Fruit fly (Drosophila melanogaster) whole organism, embryonic: ENCODE measurements around the gene CG16964.

ENCODE experiments used
- Asciz ChIP-seq: fragments of 200-800 bp; sonication (Bioruptor generic); optimal IDR thresholded peaks from 2 replicates; lab custom pipeline; 2017; ENCODE audit warnings: missing biosample characterization, mild to moderate bottlenecking, missing genetic modification characterization, missing genetic modification reagents
- BEAF-32 ChIP-seq: fragments of 200-800 bp; sonication (Bioruptor generic); optimal IDR thresholded peaks from 3 replicates; lab custom pipeline; 2017; ENCODE audit warnings: missing biosample characterization, missing genetic modification characterization, mild to moderate bottlenecking, moderate library complexity, missing genetic modification reagents
- CG10274 ChIP-seq: fragments of 200-800 bp; sonication (Bioruptor generic); optimal IDR thresholded peaks from 3 replicates; lab custom pipeline; 2017; ENCODE audit warnings: missing biosample characterization, mild to moderate bottlenecking, missing genetic modification characterization
- CG10543 ChIP-seq: fragments of 200-800 bp; sonication (Bioruptor generic); optimal IDR thresholded peaks from 3 replicates; lab custom pipeline; 2017; ENCODE audit warnings: missing biosample characterization, mild to moderate bottlenecking, missing genetic modification characterization, moderate library complexity
- CG10979 ChIP-seq: fragments of 200-800 bp; sonication (Bioruptor generic); optimal IDR thresholded peaks from 2 replicates; lab custom pipeline; 2018; ENCODE audit warnings: missing biosample characterization, mild to moderate bottlenecking, missing genetic modification characterization, moderate library complexity
- CG11093 ChIP-seq: fragments of 200-800 bp; sonication (Bioruptor generic); IDR thresholded peaks from 3 replicates; pipeline ENCODE4 v1.3.6; 2022; ENCODE audit warnings: missing biosample characterization, missing genetic modification characterization
- CG12104 ChIP-seq: fragments of 200-800 bp; sonication (Bioruptor generic); optimal IDR thresholded peaks from 3 replicates; lab custom pipeline; 2016; ENCODE audit warnings: missing biosample characterization, missing genetic modification characterization
- CG12299 ChIP-seq: fragments of 200-800 bp; sonication (Bioruptor generic); optimal IDR thresholded peaks from 2 replicates; lab custom pipeline; 2018; ENCODE audit warnings: missing biosample characterization, mild to moderate bottlenecking, missing genetic modification characterization
- CG1233 ChIP-seq: fragments of 200-800 bp; sonication (Bioruptor generic); optimal IDR thresholded peaks from 4 replicates; lab custom pipeline; 2018; ENCODE audit warnings: missing biosample characterization, mild to moderate bottlenecking, missing genetic modification characterization
- CG12744 ChIP-seq: fragments of 200-800 bp; sonication (Bioruptor generic); optimal IDR thresholded peaks from 2 replicates; lab custom pipeline; 2016; ENCODE audit warnings: missing biosample characterization, missing genetic modification characterization
- CG1832 ChIP-seq: fragments of 200-800 bp; sonication (Bioruptor generic); optimal IDR thresholded peaks from 2 replicates; lab custom pipeline; 2017; ENCODE audit warnings: missing biosample characterization, mild to moderate bottlenecking, missing genetic modification characterization, inconsistent platforms
- CG2199 ChIP-seq: fragments of 200-800 bp; sonication (Bioruptor generic); IDR thresholded peaks from 3 replicates; pipeline ENCODE4 v1.3.6; 2022; ENCODE audit warnings: missing biosample characterization, missing genetic modification characterization
- CG30403 ChIP-seq: fragments of 200-800 bp; sonication (Bioruptor generic); optimal IDR thresholded peaks from 3 replicates; lab custom pipeline; 2016; ENCODE audit warnings: missing biosample characterization, missing genetic modification characterization
- CG42726 ChIP-seq: fragments of 200-800 bp; sonication (Bioruptor generic); IDR thresholded peaks from 2 replicates; pipeline ENCODE4 v1.3.6; 2022; ENCODE audit warnings: missing biosample characterization, missing genetic modification characterization; ENCODE audit not compliant: partially characterized antibody
- CG7271 ChIP-seq: fragments of 200-800 bp; sonication (Bioruptor generic); optimal IDR thresholded peaks from 2 replicates; lab custom pipeline; 2018; ENCODE audit warnings: missing biosample characterization, mild to moderate bottlenecking, missing genetic modification characterization, moderate library complexity
- CG8359 ChIP-seq: fragments of 200-800 bp; sonication (Bioruptor generic); optimal IDR thresholded peaks from 2 replicates; lab custom pipeline; 2017; ENCODE audit warnings: missing biosample characterization, mild to moderate bottlenecking, missing genetic modification characterization, borderline replicate concordance
- CG8924 ChIP-seq: fragments of 200-800 bp; optimal IDR thresholded peaks from 3 replicates; lab custom pipeline; 2019; ENCODE audit warnings: missing biosample characterization, mild to moderate bottlenecking, missing genetic modification characterization, moderate library complexity
- CG9797 ChIP-seq: fragments of 200-800 bp; sonication (Bioruptor generic); optimal IDR thresholded peaks from 3 replicates; lab custom pipeline; 2018; ENCODE audit warnings: missing biosample characterization, mild to moderate bottlenecking, missing genetic modification characterization
- D ChIP-seq, 2 experiments: fragments of 200-800 bp in 1 of 2; fragments of >200 bp in 1 of 2; sonication (Bioruptor generic) in 1 of 2; optimal IDR thresholded peaks; 2 replicates in 1 of 2; 3 replicates in 1 of 2; lab custom pipeline; 2017; ENCODE audit warnings: mild to moderate bottlenecking in 1 of 2, missing biosample characterization in 1 of 2, missing genetic modification characterization in 1 of 2, missing genetic modification reagents in 1 of 2
- Dbx ChIP-seq: fragments of 200-800 bp; sonication (Bioruptor generic); IDR thresholded peaks from 3 replicates; pipeline ENCODE4 v1.3.6; 2022; ENCODE audit warnings: missing biosample characterization, missing genetic modification characterization
- Deaf1 ChIP-seq: fragments of 200-800 bp; optimal IDR thresholded peaks from 3 replicates; lab custom pipeline; 2019; ENCODE audit warnings: missing biosample characterization, mild to moderate bottlenecking, missing genetic modification characterization, moderate library complexity
- Dip2 ChIP-seq: fragments of 200-800 bp; sonication (Bioruptor generic); IDR thresholded peaks from 2 replicates; pipeline ENCODE4 v1.3.6; 2022; ENCODE audit warnings: missing biosample characterization, missing genetic modification characterization
- Elba2 ChIP-seq: fragments of 200-800 bp; sonication (Bioruptor generic); optimal IDR thresholded peaks from 3 replicates; lab custom pipeline; 2016; ENCODE audit warnings: missing biosample characterization, missing genetic modification characterization
- Fer1 ChIP-seq: fragments of 200-800 bp; sonication (Bioruptor generic); optimal IDR thresholded peaks from 2 replicates; lab custom pipeline; 2017; ENCODE audit warnings: missing biosample characterization, mild to moderate bottlenecking, missing genetic modification characterization
- HLH4C ChIP-seq: fragments of 200-800 bp; sonication (Bioruptor generic); IDR thresholded peaks from 3 replicates; pipeline ENCODE4 v1.3.6; 2022; ENCODE audit warnings: missing biosample characterization, missing genetic modification characterization; ENCODE audit not compliant: partially characterized antibody
- Hr39 ChIP-seq: fragments of >200 bp; optimal IDR thresholded peaks from 2 replicates; lab custom pipeline; 2017
- Lhr ChIP-seq: fragments of 200-800 bp; sonication (Bioruptor generic); optimal IDR thresholded peaks from 3 replicates; lab custom pipeline; 2017; ENCODE audit warnings: mild to moderate bottlenecking, missing biosample characterization, missing genetic modification reagents, missing genetic modification characterization
- Mrtf ChIP-seq: fragments of 200-800 bp; sonication (Bioruptor generic); IDR thresholded peaks from 3 replicates; pipeline ENCODE4 v1.3.6; 2022; ENCODE audit warnings: missing biosample characterization, missing genetic modification characterization
- NC2β ChIP-seq: fragments of 200-800 bp; sonication (Bioruptor generic); optimal IDR thresholded peaks from 2 replicates; lab custom pipeline; 2016; ENCODE audit warnings: missing biosample characterization, missing genetic modification characterization
- Oli ChIP-seq: fragments of 200-800 bp; sonication (Bioruptor generic); optimal IDR thresholded peaks from 2 replicates; lab custom pipeline; 2018; ENCODE audit warnings: missing biosample characterization, mild to moderate bottlenecking, missing genetic modification characterization, moderate library complexity
- Sin3A ChIP-seq: fragments of >200 bp; optimal IDR thresholded peaks from 2 replicates; lab custom pipeline; 2018
- Sox100B ChIP-seq: fragments of 200-800 bp; sonication (Bioruptor generic); optimal IDR thresholded peaks from 3 replicates; lab custom pipeline; 2018; ENCODE audit warnings: missing biosample characterization, mild to moderate bottlenecking, missing genetic modification characterization
- Sry-β ChIP-seq: fragments of 200-800 bp; sonication (Bioruptor generic); optimal IDR thresholded peaks from 2 replicates; lab custom pipeline; 2018; ENCODE audit warnings: missing biosample characterization, mild to moderate bottlenecking, missing genetic modification characterization, moderate library complexity
- ab ChIP-seq: fragments of 200-800 bp; sonication (Bioruptor generic); optimal IDR thresholded peaks from 2 replicates; lab custom pipeline; 2016; ENCODE audit warnings: missing biosample characterization, missing genetic modification characterization
- danr ChIP-seq: fragments of 200-800 bp; sonication (Bioruptor generic); IDR thresholded peaks from 2 replicates; pipeline ENCODE4 v1.3.6; 2022; ENCODE audit warnings: missing biosample characterization, missing genetic modification characterization
- hkb ChIP-seq, 2 experiments: fragments of 200-800 bp in 1 of 2; fragments of >200 bp in 1 of 2; sonication (Bioruptor generic) in 1 of 2; IDR thresholded peaks in 1 of 2; optimal IDR thresholded peaks in 1 of 2; 2 replicates each; pipeline versions ENCODE4 v1.3.6 to Lab custom; 2017 to 2022; ENCODE audit warnings: missing biosample characterization in 1 of 2, missing genetic modification characterization in 1 of 2
- insv ChIP-seq, 2 experiments: fragments of 200-800 bp; sonication (Bioruptor generic); optimal IDR thresholded peaks; 3 replicates each; lab custom pipeline; 2016 to 2018; ENCODE audit warnings: missing biosample characterization in 2 of 2, missing genetic modification characterization in 2 of 2
- jing ChIP-seq: fragments of 200-800 bp; sonication (Bioruptor generic); optimal IDR thresholded peaks from 2 replicates; lab custom pipeline; 2018; ENCODE audit warnings: missing biosample characterization, mild to moderate bottlenecking, missing genetic modification characterization
- kah ChIP-seq: fragments of 200-800 bp; sonication (Bioruptor generic); optimal IDR thresholded peaks from 2 replicates; lab custom pipeline; 2018; ENCODE audit warnings: missing biosample characterization, mild to moderate bottlenecking, missing genetic modification characterization
- klu ChIP-seq: fragments of 200-800 bp; sonication (Bioruptor generic); IDR thresholded peaks from 2 replicates; pipeline ENCODE4 v1.3.6; 2022; ENCODE audit warnings: missing biosample characterization, missing genetic modification characterization
- maf-S ChIP-seq: fragments of 200-800 bp; sonication (Bioruptor generic); optimal IDR thresholded peaks from 2 replicates; lab custom pipeline; 2016; ENCODE audit warnings: missing biosample characterization, missing genetic modification characterization
- org-1 ChIP-seq: fragments of 200-800 bp; sonication (Bioruptor generic); optimal IDR thresholded peaks from 2 replicates; lab custom pipeline; 2017; ENCODE audit warnings: missing biosample characterization, missing genetic modification characterization
- otp ChIP-seq: fragments of 200-800 bp; sonication (Bioruptor generic); IDR thresholded peaks from 3 replicates; pipeline ENCODE4, ENCODE4 v1.3.6; 2022; ENCODE audit warnings: missing biosample characterization, missing genetic modification characterization
- pfk ChIP-seq: fragments of 200-800 bp; sonication (Bioruptor generic); optimal IDR thresholded peaks from 2 replicates; lab custom pipeline; 2018; ENCODE audit warnings: missing biosample characterization, mild to moderate bottlenecking, missing genetic modification characterization, moderate library complexity
- pita ChIP-seq: fragments of 200-800 bp; sonication (Bioruptor generic); optimal IDR thresholded peaks from 2 replicates; lab custom pipeline; 2017; ENCODE audit warnings: missing biosample characterization, mild to moderate bottlenecking, missing genetic modification characterization
- salm ChIP-seq: fragments of 200-800 bp; sonication (Bioruptor generic); optimal IDR thresholded peaks from 2 replicates; lab custom pipeline; 2018; ENCODE audit warnings: missing biosample characterization, mild to moderate bottlenecking, missing genetic modification characterization
- slp2 ChIP-seq: fragments of 200-800 bp; sonication (Bioruptor generic); optimal IDR thresholded peaks from 2 replicates; lab custom pipeline; 2016; ENCODE audit warnings: missing biosample characterization, missing genetic modification characterization
- sqz ChIP-seq: fragments of 200-800 bp; sonication (Bioruptor generic); optimal IDR thresholded peaks from 3 replicates; lab custom pipeline; 2018; ENCODE audit warnings: missing biosample characterization, mild to moderate bottlenecking, missing genetic modification characterization
- tgo ChIP-seq: fragments of 200-800 bp; sonication (Bioruptor generic); IDR thresholded peaks from 3 replicates; pipeline ENCODE4 v1.3.6; 2022; ENCODE audit warnings: missing biosample characterization, missing genetic modification characterization
- tup ChIP-seq: fragments of 200-800 bp; sonication (Bioruptor generic); optimal IDR thresholded peaks from 2 replicates; lab custom pipeline; 2016; ENCODE audit warnings: missing biosample characterization, mild to moderate bottlenecking, missing genetic modification characterization, moderate library complexity

The CG16964 gene

dm6 chr2L:11987945-11988344, 40.2 kb downstream of the CG16964 start, which contains the start of the genes CG6686 and CG34163 (continued):
- TF ChIP-seq CG11093 (GFP tag; lab: Robert Waterston, UW) (no peak), ab (GFP tag; lab: Kevin White, UChicago) (no peak), Hr39 (lab: Kevin White, UChicago) (no peak), CG10274 (GFP tag; lab: Kevin White, UChicago) (no peak), salm (tag; lab: Kevin White, UChicago) (no peak), org-1 (GFP tag; lab: Kevin White, UChicago) (no peak), danr (GFP tag; lab: Robert Waterston, UW) (no peak), pfk (no peak), hkb (optimal IDR thresholded peaks at IDR 0.05; lab: Kevin White, UChicago) (no peak), hkb (GFP tag; IDR thresholded peaks at IDR 0.05; lab: Robert Waterston, UW) (no peak), Dbx (GFP tag; lab: Robert Waterston, UW) (no peak), Asciz (GFP tag; lab: Kevin White, UChicago) (no peak), CG1233 (GFP tag; lab: Kevin White, UChicago) (no peak), CG42726 (GFP tag; lab: Robert Waterston, UW) (no peak), otp (GFP tag; lab: Robert Waterston, UW) (no peak), CG10979 (tag; lab: Kevin White, UChicago) (peak; percentile 34), klu (GFP tag; lab: Robert Waterston, UW) (no peak), Sin3A (lab: Kevin White, UChicago) (peak; percentile 59), maf-S (peak; percentile 30), Elba2 (GFP tag; lab: Kevin White, UChicago) (no peak), CG1832 (no peak), Lhr (peak; percentile 64), tup (GFP tag; lab: Kevin White, UChicago) (no peak), Fer1 (GFP tag; lab: Kevin White, UChicago) (no peak), Dip2 (no peak), Sry-β (peak; percentile 77), CG12299 (tag; lab: Kevin White, UChicago) (peak; percentile 47), pita (GFP tag; lab: Kevin White, UChicago) (no peak), CG12104 (GFP tag; lab: Kevin White, UChicago) (no peak), CG12744 (no peak), slp2 (GFP tag; lab: Kevin White, UChicago) (peak; percentile 22), BEAF-32 (GFP tag; lab: Kevin White, UChicago) (peak; percentile 41), Oli (tag; lab: Kevin White, UChicago) (no peak), HLH4C (GFP tag; lab: Robert Waterston, UW) (no peak), jing (GFP tag; lab: Kevin White, UChicago) (no peak), sqz (GFP tag; lab: Kevin White, UChicago) (no peak), CG7271 (tag; lab: Kevin White, UChicago) (peak; percentile 61), D (optimal IDR thresholded peaks at IDR 0.05; lab: Kevin White, UChicago) (no peak), D (GFP tag; optimal IDR thresholded peaks at IDR 0.05; lab: Kevin White, UChicago) (no peak), CG2199 (GFP tag; lab: Robert Waterston, UW) (0 out of 3 replicates have a peak, but pooled peaks have one; percentile 29), CG8924 (tag; lab: Kevin White, UChicago) (peak; percentile 64), NC2β (GFP tag; lab: Kevin White, UChicago) (peak; percentile 46), CG9797 (GFP tag; lab: Kevin White, UChicago) (peak; percentile 74), tgo (no peak), Deaf1 (tag; lab: Kevin White, UChicago) (no peak), Mrtf (no peak), Sox100B (GFP tag; lab: Kevin White, UChicago) (no peak), CG10543 (GFP tag; lab: Kevin White, UChicago) (peak; percentile 1), CG30403 (peak; percentile 69), CG8359 (GFP tag; lab: Kevin White, UChicago) (no peak), kah (GFP tag; lab: Kevin White, UChicago) (no peak), insv (GFP tag; optimal IDR thresholded peaks at IDR 0.05; lab: Kevin White, UChicago) (peak in 1 of 2 experiments; percentile 3)
